Fruit fly (Drosophila melanogaster) whole organism, embryonic: ENCODE data around the gene Fdh.
A peak's percentile ranks its signal among the peaks of the same experiment; 100 is the strongest.

Experiments
- Abd-B ChIP-seq: fragments of 200-800 bp; sonication (Bioruptor generic); optimal IDR thresholded peaks from 2 replicates; lab custom pipeline; 2018; ENCODE audit warnings: missing biosample characterization, mild to moderate bottlenecking, missing genetic modification characterization, moderate library complexity
- Atf-2 ChIP-seq: fragments of 200-800 bp; sonication (Bioruptor generic); optimal IDR thresholded peaks from 2 replicates; lab custom pipeline; 2016; ENCODE audit warnings: missing biosample characterization, missing genetic modification characterization
- B-H2 ChIP-seq: fragments of 200-800 bp; sonication (Bioruptor generic); optimal IDR thresholded peaks from 2 replicates; lab custom pipeline; 2018; ENCODE audit warnings: missing biosample characterization, mild to moderate bottlenecking, missing genetic modification characterization
- CG11560 ChIP-seq: fragments of 200-800 bp; sonication (Bioruptor generic); IDR thresholded peaks from 3 replicates; pipeline ENCODE4 v1.3.6; 2022; ENCODE audit warnings: missing biosample characterization, missing genetic modification characterization
- CG11723 ChIP-seq: fragments of 200-800 bp; sonication (Bioruptor generic); optimal IDR thresholded peaks from 2 replicates; lab custom pipeline; 2017; ENCODE audit warnings: missing biosample characterization, mild to moderate bottlenecking, missing genetic modification characterization
- CG12104 ChIP-seq: fragments of 200-800 bp; sonication (Bioruptor generic); optimal IDR thresholded peaks from 3 replicates; lab custom pipeline; 2016; ENCODE audit warnings: missing biosample characterization, missing genetic modification characterization
- CG12219 ChIP-seq: fragments of 200-800 bp; sonication (Bioruptor generic); optimal IDR thresholded peaks from 3 replicates; lab custom pipeline; 2018; ENCODE audit warnings: missing biosample characterization, mild to moderate bottlenecking, missing genetic modification characterization
- CG13287 ChIP-seq: fragments of 200-800 bp; sonication (Bioruptor generic); IDR thresholded peaks from 2 replicates; pipeline ENCODE4 v1.3.6; 2022; ENCODE audit warnings: missing biosample characterization, missing genetic modification characterization; ENCODE audit not compliant: partially characterized antibody
- CG15514 ChIP-seq: fragments of 200-800 bp; sonication (Bioruptor generic); optimal IDR thresholded peaks from 3 replicates; lab custom pipeline; 2017; ENCODE audit warnings: missing biosample characterization, missing genetic modification characterization, mild to moderate bottlenecking, moderate library complexity, missing genetic modification reagents
- CG1602 ChIP-seq: fragments of 200-800 bp; sonication (Bioruptor generic); optimal IDR thresholded peaks from 3 replicates; lab custom pipeline; 2016; ENCODE audit warnings: missing biosample characterization, missing genetic modification characterization
- CG1603 ChIP-seq: fragments of 200-800 bp; sonication (Bioruptor generic); optimal IDR thresholded peaks from 2 replicates; lab custom pipeline; 2019; ENCODE audit warnings: missing biosample characterization, mild to moderate bottlenecking, missing genetic modification characterization, moderate library complexity
- CG1792 ChIP-seq: fragments of 200-800 bp; sonication (Bioruptor generic); optimal IDR thresholded peaks from 2 replicates; lab custom pipeline; 2016; ENCODE audit warnings: missing biosample characterization, missing genetic modification characterization
- CG2199 ChIP-seq: fragments of 200-800 bp; sonication (Bioruptor generic); IDR thresholded peaks from 3 replicates; pipeline ENCODE4 v1.3.6; 2022; ENCODE audit warnings: missing biosample characterization, missing genetic modification characterization
- CG2875 ChIP-seq: fragments of 200-800 bp; sonication (Bioruptor generic); optimal IDR thresholded peaks from 2 replicates; lab custom pipeline; 2017; ENCODE audit warnings: missing biosample characterization, mild to moderate bottlenecking, missing genetic modification characterization, missing genetic modification reagents
- CG3163 ChIP-seq: fragments of 200-800 bp; sonication (Bioruptor generic); optimal IDR thresholded peaks from 3 replicates; lab custom pipeline; 2016; ENCODE audit warnings: missing biosample characterization, missing genetic modification characterization
- CG34376 ChIP-seq: fragments of 200-800 bp; sonication (Bioruptor generic); optimal IDR thresholded peaks from 2 replicates; lab custom pipeline; 2018; ENCODE audit warnings: missing biosample characterization, mild to moderate bottlenecking, missing genetic modification characterization
- CG4820 ChIP-seq: fragments of 200-800 bp; sonication (Bioruptor generic); optimal IDR thresholded peaks from 3 replicates; lab custom pipeline; 2016; ENCODE audit warnings: missing biosample characterization, missing genetic modification characterization
- CrebB ChIP-seq: fragments of 200-800 bp; sonication (Bioruptor generic); optimal IDR thresholded peaks from 3 replicates; lab custom pipeline; 2018; ENCODE audit warnings: missing biosample characterization, mild to moderate bottlenecking, missing genetic modification characterization
- Dfd ChIP-seq, 2 experiments: fragments of >200 bp; optimal IDR thresholded peaks; 2 replicates each; lab custom pipeline; 2017; ENCODE audit warnings: missing biosample characterization in 2 of 2, missing genetic modification characterization in 2 of 2
- Dp ChIP-seq: fragments of 200-800 bp; sonication (Bioruptor generic); optimal IDR thresholded peaks from 2 replicates; lab custom pipeline; 2018; ENCODE audit warnings: missing biosample characterization, mild to moderate bottlenecking, missing genetic modification characterization, moderate library complexity
- E2f2 ChIP-seq: fragments of 200-800 bp; sonication (Bioruptor generic); IDR thresholded peaks from 2 replicates; pipeline ENCODE4 v1.3.6; 2022; ENCODE audit warnings: missing biosample characterization, missing genetic modification characterization
- ERR ChIP-seq: fragments of 200-800 bp; sonication (Bioruptor generic); optimal IDR thresholded peaks from 2 replicates; lab custom pipeline; 2016; ENCODE audit warnings: missing biosample characterization, missing genetic modification characterization
- Eip74EF ChIP-seq, 2 experiments: fragments of 200-800 bp in 1 of 2; fragments of >200 bp in 1 of 2; sonication (Bioruptor generic) in 1 of 2; optimal IDR thresholded peaks; 2 replicates each; lab custom pipeline; 2017 to 2019; ENCODE audit warnings: missing biosample characterization in 2 of 2, missing genetic modification characterization in 2 of 2, mild to moderate bottlenecking in 1 of 2, moderate library complexity in 1 of 2
- Ets65A ChIP-seq: fragments of 200-800 bp; sonication (Bioruptor generic); peaks from one replicate; lab custom pipeline; 2016; ENCODE audit warnings: missing biosample characterization, missing genetic modification characterization
- Max ChIP-seq: fragments of 200-800 bp; sonication (Bioruptor generic); optimal IDR thresholded peaks from 2 replicates; lab custom pipeline; 2016; ENCODE audit warnings: missing biosample characterization, mild to moderate bottlenecking, missing genetic modification characterization
- NFAT ChIP-seq: fragments of 200-800 bp; sonication (Bioruptor generic); IDR thresholded peaks from 2 replicates; pipeline ENCODE4 v1.3.6; 2022; ENCODE audit warnings: missing biosample characterization, missing genetic modification characterization
- Trl ChIP-seq, 3 experiments: fragments of >200 bp in 2 of 3; fragments of 200-800 bp in 1 of 3; sonication (Bioruptor generic) in 1 of 3; optimal IDR thresholded peaks; 2 replicates in 1 of 3; 3 replicates in 2 of 3; lab custom pipeline; 2016 to 2017; ENCODE audit warnings: missing biosample characterization in 1 of 3, missing genetic modification characterization in 1 of 3
- Xbp1 ChIP-seq: fragments of 200-800 bp; sonication (Bioruptor generic); optimal IDR thresholded peaks from 3 replicates; lab custom pipeline; 2016; ENCODE audit warnings: missing biosample characterization, mild to moderate bottlenecking, missing genetic modification characterization
- abd-A ChIP-seq: fragments of 200-800 bp; sonication (Bioruptor generic); optimal IDR thresholded peaks from 3 replicates; lab custom pipeline; 2019; ENCODE audit warnings: missing biosample characterization, mild to moderate bottlenecking, missing genetic modification characterization, moderate library complexity
- ash1 ChIP-seq: fragments of 200-800 bp; sonication (Bioruptor generic); optimal IDR thresholded peaks from 2 replicates; lab custom pipeline; 2018; ENCODE audit warnings: missing biosample characterization, mild to moderate bottlenecking, missing genetic modification characterization
- da ChIP-seq: fragments of 200-800 bp; sonication (Bioruptor generic); optimal IDR thresholded peaks from 2 replicates; lab custom pipeline; 2016; ENCODE audit warnings: missing biosample characterization, missing genetic modification characterization
- disco-r ChIP-seq: fragments of 200-800 bp; sonication (Bioruptor generic); optimal IDR thresholded peaks from 2 replicates; lab custom pipeline; 2016; ENCODE audit warnings: missing biosample characterization, missing genetic modification characterization
- dysf ChIP-seq: fragments of 200-800 bp; sonication (Bioruptor generic); IDR thresholded peaks from 3 replicates; pipeline ENCODE4 v1.3.6; 2022; ENCODE audit warnings: missing biosample characterization, missing genetic modification characterization
- exex ChIP-seq: fragments of 200-800 bp; sonication (Bioruptor generic); optimal IDR thresholded peaks from 4 replicates; lab custom pipeline; 2018; ENCODE audit warnings: missing biosample characterization, mild to moderate bottlenecking, missing genetic modification characterization, moderate library complexity
- fd96Cb ChIP-seq: fragments of 200-800 bp; sonication (Bioruptor generic); optimal IDR thresholded peaks from 2 replicates; lab custom pipeline; 2018; ENCODE audit warnings: missing biosample characterization, mild to moderate bottlenecking, missing genetic modification characterization, moderate library complexity
- fu2 ChIP-seq: fragments of 200-800 bp; sonication (Bioruptor generic); optimal IDR thresholded peaks from 2 replicates; lab custom pipeline; 2016; ENCODE audit warnings: missing biosample characterization, missing genetic modification characterization
- gcm2 ChIP-seq: fragments of 200-800 bp; sonication (Bioruptor generic); optimal IDR thresholded peaks from 2 replicates; lab custom pipeline; 2016; ENCODE audit warnings: missing biosample characterization, missing genetic modification characterization
- hth ChIP-seq: fragments of >200 bp; optimal IDR thresholded peaks from 2 replicates; lab custom pipeline; 2017; ENCODE audit warnings: inconsistent platforms
- kay ChIP-seq: fragments of 200-800 bp; sonication (Bioruptor generic); optimal IDR thresholded peaks from 2 replicates; lab custom pipeline; 2016; ENCODE audit warnings: missing biosample characterization, missing genetic modification characterization
- nerfin-2 ChIP-seq: fragments of 200-800 bp; sonication (Bioruptor generic); IDR thresholded peaks from 2 replicates; pipeline ENCODE4 v1.3.6; 2022; ENCODE audit warnings: missing biosample characterization, missing genetic modification characterization; ENCODE audit not compliant: partially characterized antibody
- sd ChIP-seq: fragments of 200-800 bp; sonication (Bioruptor generic); optimal IDR thresholded peaks from 3 replicates; lab custom pipeline; 2018; ENCODE audit warnings: missing biosample characterization, mild to moderate bottlenecking, missing genetic modification characterization, moderate library complexity
- shn ChIP-seq: fragments of 200-800 bp; sonication (Bioruptor generic); optimal IDR thresholded peaks from 3 replicates; lab custom pipeline; 2016; ENCODE audit warnings: missing biosample characterization, missing genetic modification characterization
- sima ChIP-seq: fragments of 200-800 bp; sonication (Bioruptor generic); optimal IDR thresholded peaks from 2 replicates; lab custom pipeline; 2016; ENCODE audit warnings: missing biosample characterization, missing genetic modification characterization
- slbo ChIP-seq: fragments of 200-800 bp; sonication (Bioruptor generic); IDR thresholded peaks from 2 replicates; pipeline ENCODE4 v1.3.6; 2022; ENCODE audit warnings: missing biosample characterization, missing genetic modification characterization
- sr ChIP-seq: fragments of 200-800 bp; sonication (Bioruptor generic); IDR thresholded peaks from 3 replicates; pipeline ENCODE4 v1.3.6; 2022; ENCODE audit warnings: missing biosample characterization, missing genetic modification characterization

Fdh gene

DNA sequence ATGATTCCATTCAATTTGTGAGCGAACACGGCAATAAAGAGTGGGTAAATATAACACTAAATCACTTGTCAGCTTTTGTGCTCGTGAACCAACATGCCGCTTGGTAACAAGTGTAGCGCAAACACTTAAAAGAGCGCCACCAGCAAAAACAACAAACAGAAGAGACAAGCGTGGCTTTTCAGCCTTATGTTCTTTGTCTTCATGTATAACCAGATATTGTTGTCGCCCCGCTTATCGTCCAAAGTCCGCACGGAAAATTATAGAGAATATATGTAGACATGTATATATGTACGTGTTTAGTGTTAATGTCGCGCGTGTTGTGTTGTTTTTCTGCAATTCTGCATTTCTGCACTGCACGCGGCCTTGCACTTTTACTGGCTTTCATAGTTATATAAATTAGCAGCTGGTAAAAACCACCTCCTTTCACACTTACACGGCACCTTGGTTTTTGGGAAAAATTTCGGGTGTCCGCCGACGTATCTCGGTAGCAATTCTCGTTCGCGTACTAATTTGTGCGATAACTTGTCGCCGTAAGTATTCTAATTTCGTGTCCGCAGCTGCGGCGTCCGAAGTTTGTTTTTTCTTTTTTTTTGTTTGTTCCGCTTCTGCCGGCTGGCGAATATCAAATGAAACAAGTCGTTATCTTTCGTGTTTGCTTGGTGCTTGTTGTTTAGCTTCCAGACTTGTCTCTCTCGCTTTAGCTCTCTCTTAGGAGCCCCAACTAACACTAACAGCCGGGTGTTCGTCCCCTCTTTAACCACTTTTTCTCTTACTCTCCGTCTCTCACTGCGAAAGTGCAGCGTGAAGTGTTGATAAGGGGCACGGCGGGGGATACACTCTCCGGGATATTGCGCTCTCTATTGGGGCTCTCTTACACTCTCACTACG is 16.7 kb upstream of the Fdh start (continued):
- TF ChIP-seq shn = peak; percentile 37
- peak; percentile 42 for TF ChIP-seq CrebB (tag; lab: Kevin White, UChicago)
- no peak for TF ChIP-seq Dfd (GFP tag; optimal IDR thresholded peaks at IDR 0.05; lab: Kevin White, UChicago)
- no peak for TF ChIP-seq hth (lab: Kevin White, UChicago)

- TF ChIP-seq CG13287 (no peak), exex (tag; lab: Kevin White, UChicago) (peak; percentile 79), Xbp1 (GFP tag; lab: Kevin White, UChicago) (no peak), CG3163 (GFP tag; lab: Kevin White, UChicago) (no peak), CG1602 (GFP tag; lab: Kevin White, UChicago) (no peak), da (GFP tag; lab: Kevin White, UChicago) (no peak), ERR (peak; percentile 67), Max (GFP tag; lab: Kevin White, UChicago) (no peak), CG11723 (GFP tag; lab: Kevin White, UChicago) (no peak), CG4820 (no peak), dysf (GFP tag; lab: Robert Waterston, UW) (no peak), Trl (optimal IDR thresholded peaks at IDR 0.05; lab: Kevin White, UChicago) (peak in 1 of 2 experiments; percentile 2), Trl (GFP tag; optimal IDR thresholded peaks at IDR 0.05; lab: Kevin White, UChicago) (no peak), Atf-2 (GFP tag; lab: Kevin White, UChicago) (no peak), CG2199 (GFP tag; lab: Robert Waterston, UW) (no peak), ash1 (no peak), B-H2 (GFP tag; lab: Kevin White, UChicago) (peak; percentile 33), fu2 (GFP tag; lab: Kevin White, UChicago) (no peak), sd (tag; lab: Kevin White, UChicago) (peak; percentile 6), kay (GFP tag; lab: Kevin White, UChicago) (peak; percentile 21)
These were observed 16.1 kb upstream of the Fdh start for dm6 chr3R:10888300-10888632.

- TF ChIP-seq sima (GFP tag; lab: Kevin White, UChicago) (peak; percentile 29), sr (GFP tag; lab: Robert Waterston, UW) (0 out of 3 replicates have a peak, but pooled peaks have one; percentile 2), E2f2 (GFP tag; lab: Robert Waterston, UW) (peak; percentile 76), NFAT (GFP tag; lab: Robert Waterston, UW) (peak; percentile 73), Abd-B (GFP tag; lab: Kevin White, UChicago) (peak; percentile 81), CG12219 (peak; percentile 83), CG1792 (GFP tag; lab: Kevin White, UChicago) (peak; percentile 72), CG11560 (tag; lab: Robert Waterston, UW) (peak; percentile 75; the same call in 2 of the 3 replicates), abd-A (tag; lab: Kevin White, UChicago) (peak; percentile 86), CG1603 (peak; percentile 53), CG12104 (GFP tag; lab: Kevin White, UChicago) (peak; percentile 87), Eip74EF (GFP tag; optimal IDR thresholded peaks at IDR 0.05; lab: Kevin White, UChicago) (peak in 1 of 2 experiments; percentile 89), disco-r (peak; percentile 83), fd96Cb (peak; percentile 74), CG34376 (GFP tag; lab: Kevin White, UChicago) (peak; percentile 94), gcm2 (GFP tag; lab: Kevin White, UChicago) (peak; percentile 48), Ets65A (GFP tag; lab: Kevin White, UChicago) (peak; percentile 44), slbo (GFP tag; lab: Robert Waterston, UW) (peak; percentile 90), Dp (GFP tag; lab: Kevin White, UChicago) (no peak), CG15514 (GFP tag; lab: Kevin White, UChicago) (peak; percentile 71), CG2875 (GFP tag; lab: Kevin White, UChicago) (peak; percentile 80), nerfin-2 (GFP tag; lab: Robert Waterston, UW) (0 out of 2 replicates have a peak, but pooled peaks have one; percentile 28)
These were observed 14.5 kb upstream of the Fdh start for dm6 chr3R:10886462-10887315.
